Fruit fly (Drosophila melanogaster): Measurements from ENCODE around the gene Ucp4C.

Gene Ucp4C

DNA sequence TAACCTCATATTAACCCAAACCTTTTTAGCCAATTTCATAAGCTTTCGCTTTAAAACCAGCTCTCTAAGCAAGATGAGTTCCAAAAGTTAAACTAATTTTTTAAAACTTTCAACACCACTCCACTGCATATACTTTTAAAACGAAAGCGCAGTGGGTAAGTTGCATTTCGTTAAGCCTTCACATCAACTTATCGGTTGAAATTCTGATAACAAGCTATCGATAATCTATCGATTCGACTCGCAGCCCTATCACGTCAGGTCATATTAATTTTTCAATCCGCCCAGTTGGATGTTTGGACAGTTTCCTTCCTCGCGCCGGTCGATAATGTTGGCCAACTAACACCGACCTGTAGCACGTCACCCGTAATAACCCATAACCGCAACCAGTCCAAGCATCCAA, 17.7 kb downstream of the Ucp4C start, which contains the start of gene ifc:
Gene ifc (plus strand): TSS at position 255 of the 400 bp plus-strand sequence.
- TF ChIP-seq D1 (tag; optimal IDR thresholded peaks at IDR 0.05) (no peak), Pif1B (GFP tag; optimal IDR thresholded peaks at IDR 0.05) (no peak), gl (tag; optimal IDR thresholded peaks at IDR 0.05) (no peak), CG15710 (tag; optimal IDR thresholded peaks at IDR 0.05) (peak; percentile 11), rn (GFP tag; IDR thresholded peaks at IDR 0.05) (no peak), Ets98B (GFP tag; IDR thresholded peaks at IDR 0.05) (no peak), Pif1A (GFP tag; optimal IDR thresholded peaks at IDR 0.05) (no peak), CG8159 (tag; optimal IDR thresholded peaks at IDR 0.05) (peak; percentile 35), CG14655 (GFP tag; optimal IDR thresholded peaks at IDR 0.05) (no peak), Snoo (tag; optimal IDR thresholded peaks at IDR 0.05) (peak; percentile 45), CG13204 (GFP tag; optimal IDR thresholded peaks at IDR 0.05) (no peak), fd96Ca (GFP tag; IDR thresholded peaks at IDR 0.05) (no peak), CG17806 (tag; optimal IDR thresholded peaks at IDR 0.05) (peak; percentile 22), CG4496 (GFP tag; IDR thresholded peaks at IDR 0.05) (no peak), CG12605 (GFP tag; IDR thresholded peaks at IDR 0.05) (no peak), EcR (GFP tag; optimal IDR thresholded peaks at IDR 0.05) (no peak), CG9948 (tag; optimal IDR thresholded peaks at IDR 0.05) (peak; percentile 6), CG8301 (tag; optimal IDR thresholded peaks at IDR 0.05) (no peak), CG32121 (GFP tag; IDR thresholded peaks at IDR 0.05) (no peak), CG10348 (GFP tag; IDR thresholded peaks at IDR 0.05) (no peak), CG34367 (tag; optimal IDR thresholded peaks at IDR 0.05) (no peak)

DNA sequence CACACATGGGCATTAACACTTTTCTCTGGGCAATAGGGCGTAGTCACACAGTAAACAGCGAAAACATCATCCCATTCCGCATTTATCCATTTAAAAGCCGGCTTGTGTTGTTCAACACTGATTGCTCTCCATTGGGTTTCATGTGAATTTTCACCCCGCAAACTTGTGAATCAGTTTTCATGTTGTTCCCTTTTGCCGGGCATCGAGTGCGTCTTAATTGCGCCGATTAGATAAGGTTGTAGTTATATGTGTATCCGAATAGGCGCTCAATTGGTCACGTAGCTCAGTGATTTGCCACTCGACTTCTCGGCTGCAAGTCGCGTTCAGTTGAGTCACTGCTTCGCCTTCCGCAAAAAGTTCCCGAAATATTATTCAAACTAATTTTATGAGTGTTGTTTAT, 18.6 kb downstream of the Ucp4C start:
- TF ChIP-seq CG12605 (GFP tag; IDR thresholded peaks at IDR 0.05) (no peak), CG32121 (GFP tag; IDR thresholded peaks at IDR 0.05) (no peak), CG8159 (tag; optimal IDR thresholded peaks at IDR 0.05) (no peak), CG34367 (tag; optimal IDR thresholded peaks at IDR 0.05) (no peak), Pif1B (GFP tag; optimal IDR thresholded peaks at IDR 0.05) (no peak), Snoo (tag; optimal IDR thresholded peaks at IDR 0.05) (no peak), CG17806 (tag; optimal IDR thresholded peaks at IDR 0.05) (no peak), EcR (GFP tag; optimal IDR thresholded peaks at IDR 0.05) (no peak), rn (GFP tag; IDR thresholded peaks at IDR 0.05) (no peak), CG8301 (tag; optimal IDR thresholded peaks at IDR 0.05) (no peak), gl (tag; optimal IDR thresholded peaks at IDR 0.05) (no peak), Pif1A (GFP tag; optimal IDR thresholded peaks at IDR 0.05) (no peak), CG9948 (tag; optimal IDR thresholded peaks at IDR 0.05) (no peak), CG14655 (GFP tag; optimal IDR thresholded peaks at IDR 0.05) (no peak), CG15710 (tag; optimal IDR thresholded peaks at IDR 0.05) (no peak)

dm6 chr2L:5988115-5989092, 20.0 kb downstream of the Ucp4C start:
- TF ChIP-seq CG13204 (GFP tag; optimal IDR thresholded peaks at IDR 0.05) = no peak

DNA sequence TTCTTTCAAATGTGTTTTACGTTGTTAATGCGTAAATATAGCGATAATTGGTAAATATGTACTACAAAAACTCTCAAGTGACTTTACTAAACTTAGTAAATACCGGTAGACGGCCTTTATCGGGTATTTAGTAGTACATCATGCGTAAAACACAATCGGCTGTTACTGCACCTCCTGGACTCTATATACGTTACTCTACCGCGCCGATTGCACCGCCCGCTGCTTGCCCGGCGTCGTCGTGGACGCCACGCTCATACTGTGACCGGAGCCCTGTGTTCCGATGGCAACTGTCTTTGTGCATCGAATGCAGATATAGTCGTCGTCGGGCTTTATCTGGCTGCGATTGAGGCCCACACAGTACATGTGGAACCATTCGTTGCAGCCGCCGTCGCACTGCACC, 22.1 kb downstream of the Ucp4C start:
- TF ChIP-seq fd96Ca (GFP tag; IDR thresholded peaks at IDR 0.05) (0 out of 3 replicates have a peak, but pooled peaks have one; percentile 34), CG4496 (GFP tag; IDR thresholded peaks at IDR 0.05) (no peak), EcR (GFP tag; optimal IDR thresholded peaks at IDR 0.05) (no peak), CG8159 (tag; optimal IDR thresholded peaks at IDR 0.05) (no peak), Snoo (tag; optimal IDR thresholded peaks at IDR 0.05) (no peak), CG9948 (tag; optimal IDR thresholded peaks at IDR 0.05) (no peak), Ets98B (GFP tag; IDR thresholded peaks at IDR 0.05) (no peak), CG32121 (GFP tag; IDR thresholded peaks at IDR 0.05) (no peak), rn (GFP tag; IDR thresholded peaks at IDR 0.05) (no peak), CG13204 (GFP tag; optimal IDR thresholded peaks at IDR 0.05) (peak; percentile 45), Pif1A (GFP tag; optimal IDR thresholded peaks at IDR 0.05) (no peak), CG14655 (GFP tag; optimal IDR thresholded peaks at IDR 0.05) (no peak), CG8301 (tag; optimal IDR thresholded peaks at IDR 0.05) (no peak)

DNA sequence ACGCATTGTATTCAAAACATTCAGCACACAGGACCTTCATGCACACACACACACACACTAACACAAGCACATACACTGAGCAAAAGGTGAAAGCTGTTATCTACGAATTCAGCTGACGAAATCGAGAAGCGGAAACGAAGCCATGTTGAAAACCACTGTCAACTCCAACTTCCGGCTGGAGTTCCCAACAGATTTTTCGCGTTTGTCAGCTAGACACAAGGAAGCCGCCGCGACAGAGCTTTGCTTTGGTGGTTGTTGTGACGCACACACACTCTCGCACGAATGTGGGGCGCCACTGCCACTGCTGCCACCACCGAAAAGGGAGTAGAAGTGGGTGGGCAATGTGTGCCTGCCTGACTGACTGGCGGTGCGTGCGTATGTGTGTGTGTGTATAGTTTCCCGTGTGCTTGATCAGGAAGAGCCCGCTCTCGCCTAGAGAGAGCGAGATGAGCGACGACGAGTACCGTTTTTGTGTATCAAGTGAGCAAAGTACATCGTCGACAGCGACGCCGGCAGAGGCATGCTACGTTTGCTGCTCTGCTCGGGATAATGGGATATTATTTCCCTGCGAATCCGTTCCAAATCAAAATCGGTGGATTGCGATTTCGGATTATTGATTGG, 29.4 kb downstream of the Ucp4C start:
- TF ChIP-seq D1 (tag; optimal IDR thresholded peaks at IDR 0.05) = no peak
- peak; percentile 10 for TF ChIP-seq CG13204 (GFP tag; optimal IDR thresholded peaks at IDR 0.05)
- peak; percentile 34 for TF ChIP-seq gl (tag; optimal IDR thresholded peaks at IDR 0.05)
- peak; percentile 31 for TF ChIP-seq Snoo (tag; optimal IDR thresholded peaks at IDR 0.05)
- TF ChIP-seq CG4496 (GFP tag; IDR thresholded peaks at IDR 0.05) = peak; percentile 10; the same call in 2 of the 3 replicates
- no peak for TF ChIP-seq CG14655 (GFP tag; optimal IDR thresholded peaks at IDR 0.05)
- TF ChIP-seq CG17806 (tag; optimal IDR thresholded peaks at IDR 0.05) = no peak
- no peak for TF ChIP-seq CG32121 (GFP tag; IDR thresholded peaks at IDR 0.05)
- TF ChIP-seq CG9948 (tag; optimal IDR thresholded peaks at IDR 0.05) = no peak
- no peak for TF ChIP-seq CG12605 (GFP tag; IDR thresholded peaks at IDR 0.05)
- TF ChIP-seq CG10348 (GFP tag; IDR thresholded peaks at IDR 0.05) = no peak
- no peak for TF ChIP-seq Pif1B (GFP tag; optimal IDR thresholded peaks at IDR 0.05)
- TF ChIP-seq EcR (GFP tag; optimal IDR thresholded peaks at IDR 0.05) = no peak
- TF ChIP-seq CG15710 (tag; optimal IDR thresholded peaks at IDR 0.05) = peak; percentile 39
- TF ChIP-seq CG8301 (tag; optimal IDR thresholded peaks at IDR 0.05) = no peak
- TF ChIP-seq fd96Ca (GFP tag; IDR thresholded peaks at IDR 0.05) = no peak
- TF ChIP-seq CG34367 (tag; optimal IDR thresholded peaks at IDR 0.05) = peak; percentile 15
- TF ChIP-seq Ets98B (GFP tag; IDR thresholded peaks at IDR 0.05) = no peak
- peak; percentile 6 for TF ChIP-seq CG8159 (tag; optimal IDR thresholded peaks at IDR 0.05)
- no peak for TF ChIP-seq Pif1A (GFP tag; optimal IDR thresholded peaks at IDR 0.05)
- TF ChIP-seq rn (GFP tag; IDR thresholded peaks at IDR 0.05) = no peak
